Worm (Caenorhabditis elegans) whole organism, L4 larva: Measurements from ENCODE around the gene F58E6.8.

Experiments
- T20F7.1 ChIP-seq: fragments of 200-800 bp; sonication (Bioruptor generic); optimal IDR thresholded peaks from 2 replicates; lab custom pipeline; 2018; ENCODE audit warnings: mild to moderate bottlenecking, missing genetic modification characterization, missing compliant biosample characterization
- Y48G9A.11 ChIP-seq: fragments of 200-800 bp; sonication (Bioruptor generic); IDR thresholded peaks from 2 replicates; pipeline ENCODE4 v1.3.6; 2022; ENCODE audit warnings: missing genetic modification reagents, missing genetic modification characterization, missing compliant biosample characterization
- Y5F2A.4 ChIP-seq: fragments of 200-800 bp; sonication (Bioruptor generic); optimal IDR thresholded peaks from 2 replicates; lab custom pipeline; 2018; ENCODE audit warnings: mild to moderate bottlenecking, missing genetic modification characterization, missing compliant biosample characterization
- Y75B8A.6 ChIP-seq: fragments of 200-800 bp; sonication (Bioruptor generic); IDR thresholded peaks from 2 replicates; pipeline ENCODE4 v1.3.6; 2022; ENCODE audit warnings: missing genetic modification reagents, missing genetic modification characterization, missing compliant biosample characterization
- ZK546.5 ChIP-seq, 2 experiments: sonication (generic microtip); optimal IDR thresholded peaks; 2 replicates each; lab custom pipeline; 2017; ENCODE audit warnings: missing biosample characterization in 2 of 2, missing genetic modification characterization in 2 of 2
- aha-1 ChIP-seq: fragments of 150-350 bp; peaks from one replicate; lab custom pipeline; 2014; ENCODE audit warnings: missing biosample characterization, missing genetic modification characterization
- aly-2 ChIP-seq: sonication (generic microtip); optimal IDR thresholded peaks from 2 replicates; lab custom pipeline; 2018; ENCODE audit warnings: missing biosample characterization, missing genetic modification characterization
- ama-1 ChIP-seq: fragments of 150-350 bp; optimal IDR thresholded peaks from 2 replicates; lab custom pipeline; 2014; ENCODE audit warnings: inconsistent platforms, mixed read lengths
- ceh-28 ChIP-seq: fragments of 150-350 bp; optimal IDR thresholded peaks from 2 replicates; lab custom pipeline; 2014; ENCODE audit warnings: missing biosample characterization, missing genetic modification reagents, missing genetic modification characterization
- ceh-32 ChIP-seq: sonication (generic microtip); optimal IDR thresholded peaks from 2 replicates; lab custom pipeline; 2016; ENCODE audit warnings: mild to moderate bottlenecking, missing genetic modification characterization, missing compliant biosample characterization; ENCODE audit not compliant: poor library complexity
- ces-1 ChIP-seq: fragments of 150-350 bp; sonication (generic microtip); optimal IDR thresholded peaks from 4 replicates; lab custom pipeline; 2014; ENCODE audit warnings: missing biosample characterization, missing genetic modification reagents, missing genetic modification characterization
- cey-2 ChIP-seq: sonication (generic microtip); optimal IDR thresholded peaks from 3 replicates; lab custom pipeline; 2017; ENCODE audit warnings: missing genetic modification characterization, mild to moderate bottlenecking, missing compliant biosample characterization, antibody characterized with exemption, borderline replicate concordance; ENCODE audit not compliant: insufficient read depth
- daf-12 ChIP-seq: fragments of 150-350 bp; optimal IDR thresholded peaks from 2 replicates; lab custom pipeline; 2014; ENCODE audit warnings: missing biosample characterization, missing genetic modification reagents, missing genetic modification characterization
- daf-19 ChIP-seq: fragments of 200-800 bp; sonication (Bioruptor generic); conservative IDR thresholded peaks from 2 replicates; pipeline ENCODE4 v1.3.6; 2022; ENCODE audit warnings: missing genetic modification characterization, missing compliant biosample characterization
- daf-8 ChIP-seq: fragments of 200-800 bp; sonication (Bioruptor generic); IDR thresholded peaks from 2 replicates; pipeline ENCODE4 v1.3.6; 2022; ENCODE audit warnings: missing genetic modification characterization, missing compliant biosample characterization
- dmd-8 ChIP-seq: fragments of 200-800 bp; sonication (Bioruptor generic); IDR thresholded peaks from 2 replicates; pipeline ENCODE4 v1.3.6; 2022; ENCODE audit warnings: missing genetic modification characterization, missing compliant biosample characterization
- egl-27 ChIP-seq: sonication (generic microtip); optimal IDR thresholded peaks from 3 replicates; lab custom pipeline; 2017; ENCODE audit warnings: missing biosample characterization, missing genetic modification reagents, missing genetic modification characterization
- egl-43 ChIP-seq: fragments of 200-800 bp; sonication (Bioruptor generic); IDR thresholded peaks from 2 replicates; pipeline ENCODE4 v1.3.6; 2022; ENCODE audit warnings: missing genetic modification reagents, missing genetic modification characterization, missing compliant biosample characterization
- fkh-10 ChIP-seq: fragments of 150-350 bp; optimal IDR thresholded peaks from 2 replicates; lab custom pipeline; 2014; ENCODE audit warnings: missing biosample characterization, missing genetic modification reagents, missing genetic modification characterization
- fos-1 ChIP-seq: fragments of 150-350 bp; optimal IDR thresholded peaks from 2 replicates; lab custom pipeline; 2014; ENCODE audit warnings: missing biosample characterization, missing genetic modification characterization
- hif-1 ChIP-seq, 2 experiments: sonication (generic microtip); optimal IDR thresholded peaks; 2 replicates each; lab custom pipeline; 2016 to 2017; ENCODE audit warnings: missing compliant biosample characterization in 2 of 2, missing genetic modification characterization in 2 of 2, missing genetic modification reagents in 2 of 2, missing genotype in 2 of 2, mild to moderate bottlenecking in 1 of 2
- hlh-11 ChIP-seq: fragments of 200-800 bp; sonication (Bioruptor generic); optimal IDR thresholded peaks from 2 replicates; lab custom pipeline; 2018; ENCODE audit warnings: mild to moderate bottlenecking, missing genetic modification characterization, missing compliant biosample characterization
- hlh-30 ChIP-seq: sonication (generic microtip); optimal IDR thresholded peaks from 2 replicates; lab custom pipeline; 2017; ENCODE audit warnings: antibody characterized with exemption, mild to moderate bottlenecking, missing genetic modification characterization, missing compliant biosample characterization; ENCODE audit not compliant: insufficient read depth
- jun-1 ChIP-seq: fragments of 150-350 bp; optimal IDR thresholded peaks from 2 replicates; lab custom pipeline; 2014; ENCODE audit warnings: missing biosample characterization, missing genetic modification reagents, missing genetic modification characterization
- lin-1 ChIP-seq: fragments of 200-800 bp; sonication (Bioruptor generic); IDR thresholded peaks from 2 replicates; pipeline ENCODE4 v1.3.6; 2022; ENCODE audit warnings: missing genetic modification reagents, missing genetic modification characterization, missing compliant biosample characterization
- lin-15B ChIP-seq: fragments of 150-350 bp; sonication (generic microtip); optimal IDR thresholded peaks from 3 replicates; lab custom pipeline; 2014; ENCODE audit warnings: missing biosample characterization, missing genetic modification characterization
- lin-29 ChIP-seq: fragments of 200-800 bp; sonication (Bioruptor generic); IDR thresholded peaks from 2 replicates; pipeline ENCODE4 v1.3.6; 2022; ENCODE audit warnings: missing genetic modification reagents, missing genetic modification characterization, missing compliant biosample characterization
- lin-39 ChIP-seq: fragments of 150-350 bp; optimal IDR thresholded peaks from 2 replicates; lab custom pipeline; 2014; ENCODE audit warnings: missing biosample characterization, missing genetic modification reagents, missing genetic modification characterization
- mdl-1 ChIP-seq, 2 experiments: fragments of 150-350 bp in 1 of 2; sonication (generic microtip) in 1 of 2; optimal IDR thresholded peaks; 2 replicates each; lab custom pipeline; 2014 to 2017; ENCODE audit warnings: missing biosample characterization in 2 of 2, missing genetic modification characterization in 2 of 2
- mes-2 ChIP-seq: sonication (generic microtip); optimal IDR thresholded peaks from 2 replicates; lab custom pipeline; 2016; ENCODE audit warnings: missing genotype, mild to moderate bottlenecking, missing genetic modification characterization, missing compliant biosample characterization; ENCODE audit not compliant: poor library complexity, severe bottlenecking
- nhr-11 ChIP-seq: fragments of 150-350 bp; optimal IDR thresholded peaks from 2 replicates; lab custom pipeline; 2014; ENCODE audit warnings: missing biosample characterization, missing genetic modification characterization
- nhr-111 ChIP-seq: fragments of 200-800 bp; sonication (Bioruptor generic); optimal IDR thresholded peaks from 2 replicates; lab custom pipeline; 2018; ENCODE audit warnings: mild to moderate bottlenecking, missing genetic modification characterization, missing compliant biosample characterization
- nhr-25 ChIP-seq: sonication (generic microtip); optimal IDR thresholded peaks from 2 replicates; lab custom pipeline; 2017; ENCODE audit warnings: missing genetic modification characterization, mild to moderate bottlenecking, missing compliant biosample characterization, antibody characterized with exemption, moderate library complexity, borderline replicate concordance; ENCODE audit not compliant: insufficient read depth
- nhr-28 ChIP-seq: fragments of 150-350 bp; optimal IDR thresholded peaks from 2 replicates; lab custom pipeline; 2014; ENCODE audit warnings: missing biosample characterization, missing genetic modification characterization
- nhr-42 ChIP-seq: fragments of 200-800 bp; sonication (Bioruptor generic); IDR thresholded peaks from 2 replicates; pipeline ENCODE4 v1.3.6; 2022; ENCODE audit warnings: missing genetic modification characterization, missing compliant biosample characterization
- nhr-6 ChIP-seq: fragments of 150-350 bp; optimal IDR thresholded peaks from 2 replicates; lab custom pipeline; 2014; ENCODE audit warnings: missing biosample characterization, missing genetic modification characterization
- pqm-1 ChIP-seq: sonication (generic microtip); optimal IDR thresholded peaks from 2 replicates; lab custom pipeline; 2017; ENCODE audit warnings: missing biosample characterization, missing genetic modification characterization
- rbr-2 ChIP-seq: sonication (generic microtip); optimal IDR thresholded peaks from 2 replicates; lab custom pipeline; 2016; ENCODE audit warnings: missing genotype, missing genetic modification characterization, missing compliant biosample characterization
- saeg-2 ChIP-seq: fragments of 200-800 bp; sonication (Bioruptor generic); IDR thresholded peaks from 2 replicates; pipeline ENCODE4 v1.3.6; 2022; ENCODE audit warnings: missing genetic modification reagents, missing genetic modification characterization, missing compliant biosample characterization
- sdz-12 ChIP-seq: fragments of 200-800 bp; sonication (Bioruptor generic); optimal IDR thresholded peaks from 2 replicates; lab custom pipeline; 2018; ENCODE audit warnings: mild to moderate bottlenecking, missing genetic modification characterization, missing compliant biosample characterization
- set-16 ChIP-seq: fragments of 200-800 bp; sonication (Bioruptor generic); IDR thresholded peaks from 2 replicates; pipeline ENCODE4 v1.3.6; 2022; ENCODE audit warnings: missing genetic modification reagents, missing genetic modification characterization, missing compliant biosample characterization
- spr-1 ChIP-seq: sonication (generic microtip); optimal IDR thresholded peaks from 2 replicates; lab custom pipeline; 2016; ENCODE audit warnings: mild to moderate bottlenecking, missing genetic modification characterization, missing compliant biosample characterization
- spr-3 ChIP-seq: fragments of 200-800 bp; sonication (Bioruptor generic); optimal IDR thresholded peaks from 2 replicates; lab custom pipeline; 2018; ENCODE audit warnings: mild to moderate bottlenecking, missing genetic modification characterization, missing compliant biosample characterization
- tra-1 ChIP-seq: fragments of 200-800 bp; sonication (Bioruptor generic); IDR thresholded peaks from 2 replicates; pipeline ENCODE4 v1.3.6; 2022; ENCODE audit warnings: missing genetic modification reagents, missing genetic modification characterization, missing compliant biosample characterization
- zfp-3 ChIP-seq: fragments of 200-800 bp; sonication (Bioruptor generic); conservative IDR thresholded peaks from 2 replicates; pipeline ENCODE4 v1.3.6; 2022; ENCODE audit warnings: missing genetic modification reagents, missing genetic modification characterization, missing compliant biosample characterization
- zip-2 ChIP-seq: fragments of 150-350 bp; optimal IDR thresholded peaks from 2 replicates; lab custom pipeline; 2014; ENCODE audit warnings: missing biosample characterization, missing genetic modification characterization
- ztf-11 ChIP-seq: fragments of 150-350 bp; optimal IDR thresholded peaks from 2 replicates; lab custom pipeline; 2014; ENCODE audit warnings: missing biosample characterization, missing genetic modification characterization
- ztf-7 ChIP-seq: fragments of 150-350 bp; optimal IDR thresholded peaks from 2 replicates; lab custom pipeline; 2014; ENCODE audit warnings: missing biosample characterization, missing genetic modification characterization

F58E6.8 gene

ce11 chrV:9730743-9731706, 24.6 kb downstream of the F58E6.8 start (continued):
- peak; percentile 41 for TF ChIP-seq ces-1
- peak; percentile 95 for TF ChIP-seq nhr-28 (tag; lab: Kevin White, UChicago)
- TF ChIP-seq T20F7.1 (GFP tag; lab: Kevin White, UChicago), result peak; percentile 82
- peak; percentile 4 for TF ChIP-seq Y5F2A.4 (GFP tag; lab: Kevin White, UChicago)
- no peak for TF ChIP-seq zip-2
- TF ChIP-seq spr-3 (GFP tag; lab: Kevin White, UChicago), result peak; percentile 6
- TF ChIP-seq Y75B8A.6 (GFP tag; lab: Robert Waterston, UW), result no peak; the same call in 1 of the 2 replicates
- TF ChIP-seq dmd-8 (GFP tag; lab: Robert Waterston, UW), result peak; percentile 68; the same call in 1 of the 2 replicates
- peak; percentile 89 for TF ChIP-seq fkh-10 (GFP tag; lab: Kevin White, UChicago)
- TF ChIP-seq sdz-12 (GFP tag; lab: Kevin White, UChicago), result peak; percentile 87
- TF ChIP-seq aly-2, result no peak
- TF ChIP-seq nhr-42 (GFP tag; lab: Robert Waterston, UW), result peak; percentile 78; the same call in 1 of the 2 replicates
- peak; percentile 97 for TF ChIP-seq pqm-1 (tag; lab: Kevin White, UChicago)
- peak; percentile 78 for TF ChIP-seq nhr-6
- TF ChIP-seq ceh-32 (tag; lab: Kevin White, UChicago), result no peak
- TF ChIP-seq lin-29 (GFP tag; lab: Robert Waterston, UW), result no peak; the same call in 1 of the 2 replicates
- TF ChIP-seq ama-1 (lab: Kevin White, UChicago), result peak; percentile 100
- TF ChIP-seq nhr-11 (tag; lab: Kevin White, UChicago), result peak; percentile 97
- peak; percentile 89 for TF ChIP-seq spr-1
- TF ChIP-seq lin-15B, result no peak
- peak; percentile 61 to 93 for TF ChIP-seq hif-1 (tag; optimal IDR thresholded peaks at IDR 0.05; lab: Kevin White, UChicago)
- no peak for TF ChIP-seq nhr-111 (GFP tag; lab: Kevin White, UChicago)
- TF ChIP-seq ZK546.5 (tag; optimal IDR thresholded peaks at IDR 0.05; lab: Kevin White, UChicago), result peak in 1 of 2 experiments; percentile 88
- peak; percentile 78 for TF ChIP-seq jun-1 (tag; lab: Kevin White, UChicago)
- TF ChIP-seq mdl-1 (tag; optimal IDR thresholded peaks at IDR 0.05; lab: Kevin White, UChicago), result peak; percentile 96 to 98
- TF ChIP-seq set-16 (GFP tag; lab: Robert Waterston, UW), result peak; percentile 94
- TF ChIP-seq hlh-11, result peak; percentile 100
- peak; percentile 93 for TF ChIP-seq egl-43 (GFP tag; lab: Robert Waterston, UW)
- TF ChIP-seq tra-1 (GFP tag; lab: Robert Waterston, UW), result peak; percentile 83
- TF ChIP-seq ztf-7 (tag; lab: Kevin White, UChicago), result peak; percentile 42
- TF ChIP-seq lin-39, result no peak
- peak; percentile 54 for TF ChIP-seq ceh-28 (tag; lab: Kevin White, UChicago)
- TF ChIP-seq daf-12 (tag; lab: Kevin White, UChicago), result no peak
- peak; percentile 100 for TF ChIP-seq aha-1 (tag; lab: Kevin White, UChicago)
- peak; percentile 97 for TF ChIP-seq hlh-30 (tag; lab: Kevin White, UChicago)
- peak; percentile 97 for TF ChIP-seq rbr-2 (tag; lab: Kevin White, UChicago)
- TF ChIP-seq nhr-25 (tag; lab: Kevin White, UChicago), result peak; percentile 95
- TF ChIP-seq cey-2 (tag; lab: Kevin White, UChicago), result peak; percentile 76
- TF ChIP-seq daf-8 (GFP tag; lab: Robert Waterston, UW), result no peak
- TF ChIP-seq ztf-11 (tag; lab: Kevin White, UChicago), result no peak
- peak; percentile 61; the same call in 1 of the 2 replicates for TF ChIP-seq daf-19 (GFP tag; lab: Robert Waterston, UW)
- TF ChIP-seq egl-27, result no peak
- TF ChIP-seq Y48G9A.11, result no peak
- peak; percentile 22; the same call in 1 of the 2 replicates for TF ChIP-seq lin-1 (GFP tag; lab: Robert Waterston, UW)
- TF ChIP-seq mes-2 (tag; lab: Kevin White, UChicago), result peak; percentile 63
- peak; percentile 73; the same call in 1 of the 2 replicates for TF ChIP-seq zfp-3 (GFP tag; lab: Robert Waterston, UW)
- peak; percentile 75; the same call in 1 of the 2 replicates for TF ChIP-seq saeg-2 (GFP tag; lab: Robert Waterston, UW)
- TF ChIP-seq fos-1 (tag; lab: Kevin White, UChicago), result peak; percentile 29
